In genomic region chrIII:5939453-5940296, ce11 we compare ENCODE assay signal across 2 worm cellular contexts.
TF ChIP-seq lines count a peak whose summit lies in the region.

ubq-1 (plus strand) TSS chrIII:5940254.

TF ChIP-seq in whole organism, L1 larva, 84 proteins besides CTCF, POLR2A, EP300 and RAD21 (continued from another document):
- no peak for TF ChIP-seq hlh-17 (GFP tag; optimal IDR thresholded peaks at IDR 0.05; lab: Kevin White, UChicago; ENCODE audit: borderline replicate concordance)
- no peak for TF ChIP-seq nhr-77 (tag; optimal IDR thresholded peaks at IDR 0.05; lab: Kevin White, UChicago)
- TF ChIP-seq ztf-11 (tag; optimal IDR thresholded peaks at IDR 0.05; lab: Kevin White, UChicago), result no peak
- no peak for TF ChIP-seq pax-3 (tag; optimal IDR thresholded peaks at IDR 0.05; lab: Kevin White, UChicago)
- TF ChIP-seq efl-1 (optimal IDR thresholded peaks at IDR 0.05; lab: Kevin White, UChicago), result no peak
- TF ChIP-seq efl-1 (GFP tag; optimal IDR thresholded peaks at IDR 0.05 in 1 of 2; lab: Kevin White, UChicago), result peak in 1 of 2 experiments; percentile 65
- peak; percentile 14 for TF ChIP-seq dsc-1 (tag; optimal IDR thresholded peaks at IDR 0.05; lab: Kevin White, UChicago)
- TF ChIP-seq aha-1 (tag; optimal IDR thresholded peaks at IDR 0.05; lab: Kevin White, UChicago), result no peak
- peak; percentile 42 for TF ChIP-seq ztf-4 (tag; optimal IDR thresholded peaks at IDR 0.05; lab: Kevin White, UChicago)
- TF ChIP-seq mep-1 (tag; optimal IDR thresholded peaks at IDR 0.05; lab: Kevin White, UChicago), result peak; percentile 34
- TF ChIP-seq snpc-4 (tag; optimal IDR thresholded peaks at IDR 0.05; lab: Kevin White, UChicago), result no peak
- TF ChIP-seq mdl-1 (tag; optimal IDR thresholded peaks at IDR 0.05; lab: Kevin White, UChicago), result no peak
- no peak for TF ChIP-seq lin-15B (tag; optimal IDR thresholded peaks at IDR 0.05; lab: Kevin White, UChicago)
- TF ChIP-seq irx-1 (tag; optimal IDR thresholded peaks at IDR 0.05; lab: Kevin White, UChicago), result no peak
- TF ChIP-seq aly-2 (tag; optimal IDR thresholded peaks at IDR 0.05; lab: Kevin White, UChicago), result no peak
- no peak for TF ChIP-seq nhr-11 (tag; optimal IDR thresholded peaks at IDR 0.05; lab: Kevin White, UChicago)
- TF ChIP-seq ets-5 (GFP tag; IDR thresholded peaks at IDR 0.05; lab: Robert Waterston, UW), result no peak

TF ChIP-seq in whole organism, L3 larva, 47 proteins besides CTCF, POLR2A, EP300 and RAD21 (continued from another document):
- TF ChIP-seq elt-2 (tag; optimal IDR thresholded peaks at IDR 0.05; lab: Kevin White, UChicago) (peak; percentile 15), nhr-11 (tag; optimal IDR thresholded peaks at IDR 0.05; lab: Kevin White, UChicago) (no peak), snpc-4 (tag; optimal IDR thresholded peaks at IDR 0.05; lab: Kevin White, UChicago) (no peak), ZK546.5 (tag; optimal IDR thresholded peaks at IDR 0.05; lab: Kevin White, UChicago) (no peak), nhr-237 (tag; optimal IDR thresholded peaks at IDR 0.05; lab: Kevin White, UChicago) (no peak), unc-62 (GFP tag; optimal IDR thresholded peaks at IDR 0.05; lab: Kevin White, UChicago) (no peak), tbx-2 (tag; optimal IDR thresholded peaks at IDR 0.05; lab: Kevin White, UChicago) (no peak), hmg-11 (tag; optimal IDR thresholded peaks at IDR 0.05; lab: Kevin White, UChicago) (peak; percentile 28), lin-15B (tag; optimal IDR thresholded peaks at IDR 0.05; lab: Kevin White, UChicago) (no peak)
TF ChIP-seq in whole organism, L3 larva: peak in this region for 9.
